Fruit fly (Drosophila melanogaster) whole organism, embryonic: ENCODE measurements around the gene Cog2.

Experiments used
- CG10979 ChIP-seq: fragments of 200-800 bp; sonication (Bioruptor generic); optimal IDR thresholded peaks from 2 replicates; lab custom pipeline; 2018; ENCODE audit warnings: missing biosample characterization, mild to moderate bottlenecking, missing genetic modification characterization, moderate library complexity
- CG11093 ChIP-seq: fragments of 200-800 bp; sonication (Bioruptor generic); IDR thresholded peaks from 3 replicates; pipeline ENCODE4 v1.3.6; 2022; ENCODE audit warnings: missing biosample characterization, missing genetic modification characterization
- CG11504 ChIP-seq: fragments of 200-800 bp; sonication (Bioruptor generic); optimal IDR thresholded peaks from 3 replicates; lab custom pipeline; 2019; ENCODE audit warnings: missing biosample characterization, mild to moderate bottlenecking, missing genetic modification characterization, moderate library complexity
- CG12744 ChIP-seq: fragments of 200-800 bp; sonication (Bioruptor generic); optimal IDR thresholded peaks from 2 replicates; lab custom pipeline; 2016; ENCODE audit warnings: missing biosample characterization, missing genetic modification characterization
- CG14441 ChIP-seq: fragments of 200-800 bp; sonication (Bioruptor generic); IDR thresholded peaks from 2 replicates; pipeline ENCODE4 v1.3.6; 2022; ENCODE audit warnings: missing biosample characterization, missing genetic modification characterization
- CG15011 ChIP-seq: fragments of 200-800 bp; sonication (Bioruptor generic); optimal IDR thresholded peaks from 3 replicates; lab custom pipeline; 2018; ENCODE audit warnings: missing biosample characterization, mild to moderate bottlenecking, missing genetic modification characterization
- CG15073 ChIP-seq: fragments of 200-800 bp; sonication (Bioruptor generic); optimal IDR thresholded peaks from 2 replicates; lab custom pipeline; 2016; ENCODE audit warnings: missing biosample characterization, missing genetic modification characterization
- CG1529 ChIP-seq: fragments of 200-800 bp; sonication (Bioruptor generic); optimal IDR thresholded peaks from 3 replicates; lab custom pipeline; 2018; ENCODE audit warnings: missing biosample characterization, missing genetic modification characterization
- CG1792 ChIP-seq: fragments of 200-800 bp; sonication (Bioruptor generic); optimal IDR thresholded peaks from 2 replicates; lab custom pipeline; 2016; ENCODE audit warnings: missing biosample characterization, missing genetic modification characterization
- CG18476 ChIP-seq: fragments of 200-800 bp; sonication (Bioruptor generic); optimal IDR thresholded peaks from 2 replicates; lab custom pipeline; 2016; ENCODE audit warnings: missing biosample characterization, mild to moderate bottlenecking, missing genetic modification characterization
- CG18599 ChIP-seq: fragments of 200-800 bp; sonication (Bioruptor generic); optimal IDR thresholded peaks from 3 replicates; lab custom pipeline; 2017; ENCODE audit warnings: missing biosample characterization, missing genetic modification characterization, mild to moderate bottlenecking, moderate library complexity, missing genetic modification reagents
- CG2875 ChIP-seq: fragments of 200-800 bp; sonication (Bioruptor generic); optimal IDR thresholded peaks from 2 replicates; lab custom pipeline; 2017; ENCODE audit warnings: missing biosample characterization, mild to moderate bottlenecking, missing genetic modification characterization, missing genetic modification reagents
- CG34224 ChIP-seq: fragments of 200-800 bp; sonication (Bioruptor generic); IDR thresholded peaks from 3 replicates; pipeline ENCODE4 v1.3.6; 2022; ENCODE audit warnings: missing biosample characterization, missing genetic modification characterization; ENCODE audit not compliant: partially characterized antibody
- CG3847 ChIP-seq: fragments of 200-800 bp; sonication (Bioruptor generic); IDR thresholded peaks from 2 replicates; pipeline ENCODE4 v1.3.6; 2022; ENCODE audit warnings: missing biosample characterization, missing genetic modification characterization
- CG43689 ChIP-seq: fragments of 200-800 bp; sonication (Bioruptor generic); IDR thresholded peaks from 2 replicates; pipeline ENCODE4 v1.3.6; 2022; ENCODE audit warnings: missing biosample characterization, missing genetic modification characterization
- CG5953 ChIP-seq: fragments of 200-800 bp; sonication (Bioruptor generic); IDR thresholded peaks from 2 replicates; pipeline ENCODE4 v1.3.6; 2022; ENCODE audit warnings: missing biosample characterization, missing genetic modification characterization
- CG6791 ChIP-seq: fragments of 200-800 bp; sonication (Bioruptor generic); IDR thresholded peaks from 3 replicates; pipeline ENCODE4 v1.3.6; 2022; ENCODE audit warnings: missing biosample characterization, missing genetic modification characterization; ENCODE audit not compliant: partially characterized antibody
- CG6854 ChIP-seq: fragments of 200-800 bp; sonication (Bioruptor generic); optimal IDR thresholded peaks from 3 replicates; lab custom pipeline; 2017; ENCODE audit warnings: missing biosample characterization, mild to moderate bottlenecking, missing genetic modification characterization
- CG8388 ChIP-seq: fragments of 200-800 bp; sonication (Bioruptor generic); optimal IDR thresholded peaks from 2 replicates; lab custom pipeline; 2019; ENCODE audit warnings: missing biosample characterization, mild to moderate bottlenecking, missing genetic modification characterization, moderate library complexity
- Camta ChIP-seq: fragments of 200-800 bp; sonication (Bioruptor generic); optimal IDR thresholded peaks from 2 replicates; lab custom pipeline; 2016; ENCODE audit warnings: missing biosample characterization, missing genetic modification characterization
- Dref ChIP-seq: fragments of 200-800 bp; sonication (Bioruptor generic); IDR thresholded peaks from 2 replicates; pipeline ENCODE4 v1.3.6; 2022; ENCODE audit warnings: missing biosample characterization, missing genetic modification characterization
- GATAe ChIP-seq: fragments of 200-800 bp; sonication (Bioruptor generic); conservative IDR thresholded peaks from 2 replicates; pipeline ENCODE4 v1.3.6; 2022; ENCODE audit warnings: missing biosample characterization, missing genetic modification characterization
- HLH4C ChIP-seq: fragments of 200-800 bp; sonication (Bioruptor generic); IDR thresholded peaks from 3 replicates; pipeline ENCODE4 v1.3.6; 2022; ENCODE audit warnings: missing biosample characterization, missing genetic modification characterization; ENCODE audit not compliant: partially characterized antibody
- Hmx ChIP-seq: fragments of 200-800 bp; sonication (Bioruptor generic); optimal IDR thresholded peaks from 2 replicates; lab custom pipeline; 2016; ENCODE audit warnings: missing biosample characterization, missing genetic modification characterization
- Lhr ChIP-seq: fragments of 200-800 bp; sonication (Bioruptor generic); optimal IDR thresholded peaks from 3 replicates; lab custom pipeline; 2017; ENCODE audit warnings: mild to moderate bottlenecking, missing biosample characterization, missing genetic modification reagents, missing genetic modification characterization
- MESR4 ChIP-seq: fragments of 200-800 bp; sonication (Bioruptor generic); optimal IDR thresholded peaks from 2 replicates; lab custom pipeline; 2018; ENCODE audit warnings: missing biosample characterization, mild to moderate bottlenecking, missing genetic modification characterization, moderate library complexity
- Mad ChIP-seq: fragments of 200-800 bp; sonication (Bioruptor generic); optimal IDR thresholded peaks from 2 replicates; lab custom pipeline; 2016; ENCODE audit warnings: missing biosample characterization, missing genetic modification characterization
- Nf-YB ChIP-seq: fragments of 200-800 bp; sonication (Bioruptor generic); optimal IDR thresholded peaks from 3 replicates; lab custom pipeline; 2019; ENCODE audit warnings: missing biosample characterization, mild to moderate bottlenecking, missing genetic modification characterization, moderate library complexity
- Oli ChIP-seq: fragments of 200-800 bp; sonication (Bioruptor generic); optimal IDR thresholded peaks from 2 replicates; lab custom pipeline; 2018; ENCODE audit warnings: missing biosample characterization, mild to moderate bottlenecking, missing genetic modification characterization, moderate library complexity
- Poxn ChIP-seq: fragments of 200-800 bp; sonication (Bioruptor generic); IDR thresholded peaks from 2 replicates; pipeline ENCODE4 v1.3.6; 2022; ENCODE audit warnings: missing biosample characterization, missing genetic modification characterization
- Six4 ChIP-seq: fragments of 200-800 bp; sonication (Bioruptor generic); optimal IDR thresholded peaks from 2 replicates; lab custom pipeline; 2016; ENCODE audit warnings: missing biosample characterization, missing genetic modification characterization
- amos ChIP-seq: fragments of 200-800 bp; sonication (Bioruptor generic); IDR thresholded peaks from 2 replicates; pipeline ENCODE4 v1.3.6; 2022; ENCODE audit warnings: missing biosample characterization, missing genetic modification characterization; ENCODE audit not compliant: partially characterized antibody
- aop ChIP-seq: fragments of 200-800 bp; sonication (Bioruptor generic); IDR thresholded peaks from 2 replicates; pipeline ENCODE4 v1.3.6; 2022; ENCODE audit warnings: missing biosample characterization, missing genetic modification characterization
- ato ChIP-seq: fragments of 200-800 bp; sonication (Bioruptor generic); IDR thresholded peaks from 2 replicates; pipeline ENCODE4 v1.3.6; 2022; ENCODE audit warnings: missing biosample characterization, missing genetic modification characterization; ENCODE audit not compliant: partially characterized antibody
- br ChIP-seq: fragments of >200 bp; optimal IDR thresholded peaks from 2 replicates; lab custom pipeline; 2017
- chinmo ChIP-seq: fragments of 200-800 bp; sonication (Bioruptor generic); IDR thresholded peaks from 4 replicates; pipeline ENCODE4 v1.3.6; 2022; ENCODE audit warnings: missing biosample characterization, missing genetic modification characterization; ENCODE audit not compliant: partially characterized antibody
- dm ChIP-seq: fragments of 200-800 bp; sonication (Bioruptor generic); optimal IDR thresholded peaks from 3 replicates; lab custom pipeline; 2016; ENCODE audit warnings: missing biosample characterization, missing genetic modification characterization
- en ChIP-seq: fragments of 200-800 bp; sonication (Bioruptor generic); optimal IDR thresholded peaks from 2 replicates; lab custom pipeline; 2016; ENCODE audit warnings: missing biosample characterization, missing genetic modification characterization
- fd96Cb ChIP-seq: fragments of 200-800 bp; sonication (Bioruptor generic); optimal IDR thresholded peaks from 2 replicates; lab custom pipeline; 2018; ENCODE audit warnings: missing biosample characterization, mild to moderate bottlenecking, missing genetic modification characterization, moderate library complexity
- gsb-n ChIP-seq: fragments of 200-800 bp; sonication (Bioruptor generic); optimal IDR thresholded peaks from 3 replicates; lab custom pipeline; 2018; ENCODE audit warnings: missing biosample characterization, mild to moderate bottlenecking, missing genetic modification characterization
- onecut ChIP-seq: fragments of 200-800 bp; sonication (Bioruptor generic); IDR thresholded peaks from 2 replicates; pipeline ENCODE4 v1.3.6; 2022; ENCODE audit warnings: missing biosample characterization, missing genetic modification characterization
- pfk ChIP-seq: fragments of 200-800 bp; sonication (Bioruptor generic); optimal IDR thresholded peaks from 2 replicates; lab custom pipeline; 2018; ENCODE audit warnings: missing biosample characterization, mild to moderate bottlenecking, missing genetic modification characterization, moderate library complexity
- pzg ChIP-seq: fragments of 200-800 bp; sonication (Bioruptor generic); optimal IDR thresholded peaks from 3 replicates; lab custom pipeline; 2018; ENCODE audit warnings: missing biosample characterization, mild to moderate bottlenecking, missing genetic modification characterization, moderate library complexity
- run ChIP-seq: fragments of 200-800 bp; sonication (Bioruptor generic); optimal IDR thresholded peaks from 3 replicates; lab custom pipeline; 2018; ENCODE audit warnings: missing biosample characterization, mild to moderate bottlenecking, missing genetic modification characterization
- sc ChIP-seq, 3 experiments: fragments of >200 bp in 2 of 3; fragments of 200-800 bp in 1 of 3; sonication (Bioruptor generic) in 1 of 3; optimal IDR thresholded peaks; 2 replicates in 2 of 3; 3 replicates in 1 of 3; lab custom pipeline; 2017; ENCODE audit warnings: mild to moderate bottlenecking in 1 of 3, missing biosample characterization in 1 of 3, missing genetic modification characterization in 1 of 3, missing genetic modification reagents in 1 of 3
- sisA ChIP-seq: fragments of 200-800 bp; sonication (Bioruptor generic); IDR thresholded peaks from 2 replicates; pipeline ENCODE4 v1.3.6; 2022; ENCODE audit warnings: missing biosample characterization, missing genetic modification characterization
- slp2 ChIP-seq: fragments of 200-800 bp; sonication (Bioruptor generic); optimal IDR thresholded peaks from 2 replicates; lab custom pipeline; 2016; ENCODE audit warnings: missing biosample characterization, missing genetic modification characterization
- sna ChIP-seq: fragments of 200-800 bp; sonication (Bioruptor generic); IDR thresholded peaks from 2 replicates; pipeline ENCODE4 v1.3.6; 2022; ENCODE audit warnings: missing biosample characterization, missing genetic modification characterization; ENCODE audit not compliant: partially characterized antibody
- wdn ChIP-seq: fragments of 200-800 bp; sonication (Bioruptor generic); IDR thresholded peaks from 2 replicates; pipeline ENCODE4 v1.3.6; 2022; ENCODE audit warnings: missing biosample characterization, missing genetic modification characterization
- z ChIP-seq: fragments of 200-800 bp; sonication (Bioruptor generic); IDR thresholded peaks from 3 replicates; pipeline ENCODE4 v1.3.6; 2022; ENCODE audit warnings: missing biosample characterization, missing genetic modification characterization

The Cog2 gene

dm6 chr3R:15332994-15333393 lies 28.5 kb downstream of the Cog2 start, which contains the start of the genes Fkbp39 and Cyfip (continued):
- TF ChIP-seq GATAe (GFP tag; lab: Robert Waterston, UW) (no peak), CG6854 (GFP tag; lab: Kevin White, UChicago) (no peak), sisA (GFP tag; lab: Robert Waterston, UW) (no peak; the same call in 1 of the 2 replicates), HLH4C (GFP tag; lab: Robert Waterston, UW) (peak; percentile 80), br (lab: Kevin White, UChicago) (no peak), z (GFP tag; lab: Robert Waterston, UW) (no peak), run (tag; lab: Kevin White, UChicago) (no peak), wdn (GFP tag; lab: Robert Waterston, UW) (no peak), CG12744 (GFP tag; lab: Kevin White, UChicago) (no peak), CG8388 (GFP tag; lab: Kevin White, UChicago) (no peak), CG15073 (GFP tag; lab: Kevin White, UChicago) (no peak), Nf-YB (GFP tag; lab: Kevin White, UChicago) (peak; percentile 48), Hmx (no peak), CG15011 (GFP tag; lab: Kevin White, UChicago) (no peak), Dref (GFP tag; lab: Robert Waterston, UW) (peak; percentile 99), dm (peak; percentile 97), fd96Cb (tag; lab: Kevin White, UChicago) (no peak), ato (GFP tag; lab: Robert Waterston, UW) (peak; percentile 67), CG34224 (GFP tag; lab: Robert Waterston, UW) (peak; percentile 82), MESR4 (GFP tag; lab: Kevin White, UChicago) (peak; percentile 94), CG11093 (GFP tag; lab: Robert Waterston, UW) (no peak), CG18476 (no peak), CG10979 (peak; percentile 21), CG11504 (tag; lab: Kevin White, UChicago) (no peak), CG3847 (peak; percentile 69), pzg (GFP tag; lab: Kevin White, UChicago) (peak; percentile 100), CG14441 (no peak), CG6791 (peak; percentile 77), chinmo (GFP tag; lab: Robert Waterston, UW) (0 out of 4 replicates have a peak, but pooled peaks have one; percentile 65), CG1792 (peak; percentile 22), aop (no peak), CG1529 (no peak), gsb-n (no peak), Poxn (GFP tag; lab: Robert Waterston, UW) (no peak), CG18599 (no peak), amos (GFP tag; lab: Robert Waterston, UW) (peak; percentile 77; the same call in 1 of the 2 replicates), Oli (tag; lab: Kevin White, UChicago) (no peak), pfk (GFP tag; lab: Kevin White, UChicago) (peak; percentile 15), Camta (GFP tag; lab: Kevin White, UChicago) (no peak), CG2875 (no peak), CG43689 (GFP tag; lab: Robert Waterston, UW) (no peak), sna (GFP tag; lab: Robert Waterston, UW) (peak; percentile 54; the same call in 1 of the 2 replicates), sc (optimal IDR thresholded peaks at IDR 0.05; lab: Kevin White, UChicago) (no peak), sc (GFP tag; optimal IDR thresholded peaks at IDR 0.05; lab: Kevin White, UChicago) (no peak), Lhr (GFP tag; lab: Kevin White, UChicago) (peak; percentile 94), onecut (peak; percentile 46), slp2 (GFP tag; lab: Kevin White, UChicago) (no peak), CG5953 (GFP tag; lab: Robert Waterston, UW) (no peak), Mad (GFP tag; lab: Kevin White, UChicago) (no peak), Six4 (peak; percentile 36), en (no peak)
